Worm (Caenorhabditis elegans) whole organism, late embryonic: ENCODE measurements around the gene srg-23.

Experiments used
- ahr-1 ChIP-seq: sonication (generic microtip); optimal IDR thresholded peaks from 2 replicates; lab custom pipeline; 2016; ENCODE audit warnings: missing genetic modification characterization, missing compliant biosample characterization
- ama-1 ChIP-seq: fragments of 150-350 bp; optimal IDR thresholded peaks from 2 replicates; lab custom pipeline; 2014
- ceh-48 ChIP-seq: sonication (generic microtip); optimal IDR thresholded peaks from 2 replicates; lab custom pipeline; 2016; ENCODE audit warnings: missing genetic modification characterization, inconsistent platforms, missing compliant biosample characterization
- ets-4 ChIP-seq: sonication (generic microtip); optimal IDR thresholded peaks from 2 replicates; lab custom pipeline; 2016; ENCODE audit warnings: missing genetic modification characterization, missing compliant biosample characterization
- fkh-10 ChIP-seq: fragments of 150-350 bp; optimal IDR thresholded peaks from 2 replicates; lab custom pipeline; 2014; ENCODE audit warnings: missing biosample characterization, missing genetic modification reagents, missing genetic modification characterization
- hlh-13 ChIP-seq: fragments of 200-800 bp; sonication (Bioruptor generic); optimal IDR thresholded peaks from 2 replicates; lab custom pipeline; 2018; ENCODE audit warnings: mild to moderate bottlenecking, missing genetic modification characterization, missing compliant biosample characterization
- lim-6 ChIP-seq: sonication (generic microtip); optimal IDR thresholded peaks from 2 replicates; lab custom pipeline; 2016; ENCODE audit warnings: missing genetic modification characterization, missing compliant biosample characterization
- lin-11 ChIP-seq: fragments of 200-800 bp; sonication (Bioruptor generic); optimal IDR thresholded peaks from 2 replicates; lab custom pipeline; 2018; ENCODE audit warnings: mild to moderate bottlenecking, missing genetic modification characterization, missing compliant biosample characterization
- nfya-1 ChIP-seq: sonication (generic microtip); optimal IDR thresholded peaks from 2 replicates; lab custom pipeline; 2017; ENCODE audit warnings: missing genetic modification characterization, mild to moderate bottlenecking, missing compliant biosample characterization, antibody characterized with exemption, moderate library complexity
- pqm-1 ChIP-seq: sonication (generic microtip); optimal IDR thresholded peaks from 2 replicates; lab custom pipeline; 2016; ENCODE audit warnings: missing genetic modification characterization, missing compliant biosample characterization
- syd-9 ChIP-seq: sonication (generic microtip); optimal IDR thresholded peaks from 2 replicates; lab custom pipeline; 2016; ENCODE audit warnings: mild to moderate bottlenecking, missing genetic modification characterization, moderate library complexity, missing compliant biosample characterization
- unc-55 ChIP-seq: sonication (generic microtip); optimal IDR thresholded peaks from 2 replicates; lab custom pipeline; 2017; ENCODE audit warnings: missing biosample characterization, missing genetic modification reagents, missing genetic modification characterization

DNA sequence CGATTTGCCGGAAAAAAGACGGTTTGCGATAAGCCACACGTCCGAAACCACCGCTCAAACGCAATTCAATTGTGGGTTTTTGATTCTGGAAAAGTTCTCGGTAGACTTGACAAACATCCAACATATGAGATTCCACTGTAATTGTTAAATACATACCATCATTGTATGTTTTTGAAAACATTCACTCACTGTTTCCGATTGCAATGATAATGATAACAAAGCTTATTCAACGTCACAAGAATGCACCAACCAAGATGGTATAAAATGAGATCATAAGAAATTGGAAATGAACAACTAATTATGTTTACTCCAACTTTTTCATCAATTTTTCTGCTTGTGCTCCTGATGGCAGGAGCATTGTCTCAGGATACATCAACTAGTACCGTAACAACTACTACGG lies 9.8 kb upstream of the srg-23 start, which contains the start of gene clec-122:
- TF ChIP-seq syd-9 (no peak), lin-11 (tag; lab: Kevin White, UChicago) (no peak), ama-1 (lab: Kevin White, UChicago) (no peak), nfya-1 (tag; lab: Kevin White, UChicago) (no peak), ets-4 (no peak), pqm-1 (no peak), unc-55 (GFP tag; lab: Kevin White, UChicago) (no peak), ahr-1 (no peak), ceh-48 (tag; lab: Kevin White, UChicago) (no peak), lim-6 (tag; lab: Kevin White, UChicago) (no peak), hlh-13 (GFP tag; lab: Kevin White, UChicago) (no peak), fkh-10 (GFP tag; lab: Kevin White, UChicago) (no peak)
